Fruit fly (Drosophila melanogaster) whole organism, adult: Measurements from ENCODE around the gene NimB4.

ENCODE experiments used
- CG11617 ChIP-seq: fragments of 200-800 bp; sonication (Bioruptor generic); optimal IDR thresholded peaks from 2 replicates; lab custom pipeline; 2017; ENCODE audit warnings: mild to moderate bottlenecking, missing biosample characterization, missing genetic modification reagents, missing genetic modification characterization
- CG12768 ChIP-seq: fragments of 200-800 bp; sonication (Bioruptor generic); optimal IDR thresholded peaks from 2 replicates; lab custom pipeline; 2017; ENCODE audit warnings: missing biosample characterization, missing genetic modification characterization, mild to moderate bottlenecking, moderate library complexity, missing genetic modification reagents
- CG14711 ChIP-seq: fragments of 200-800 bp; sonication (Bioruptor generic); optimal IDR thresholded peaks from 2 replicates; lab custom pipeline; 2018; ENCODE audit warnings: missing biosample characterization, mild to moderate bottlenecking, missing genetic modification characterization, moderate library complexity
- CG1620 ChIP-seq: fragments of 200-800 bp; sonication (Bioruptor generic); optimal IDR thresholded peaks from 2 replicates; lab custom pipeline; 2016; ENCODE audit warnings: missing biosample characterization, missing genetic modification characterization
- CG33017 ChIP-seq: fragments of 200-800 bp; sonication (Bioruptor generic); optimal IDR thresholded peaks from 2 replicates; lab custom pipeline; 2018; ENCODE audit warnings: missing biosample characterization, mild to moderate bottlenecking, missing genetic modification characterization, moderate library complexity
- CG5204 ChIP-seq: fragments of 200-800 bp; sonication (Bioruptor generic); optimal IDR thresholded peaks from 2 replicates; lab custom pipeline; 2016; ENCODE audit warnings: missing biosample characterization, missing genetic modification characterization
- CG7045 ChIP-seq: fragments of 200-800 bp; sonication (Bioruptor generic); optimal IDR thresholded peaks from 2 replicates; lab custom pipeline; 2017; ENCODE audit warnings: missing biosample characterization, mild to moderate bottlenecking, missing genetic modification characterization
- CG7101 ChIP-seq: fragments of 200-800 bp; sonication (Bioruptor generic); optimal IDR thresholded peaks from 2 replicates; lab custom pipeline; 2018; ENCODE audit warnings: missing biosample characterization, mild to moderate bottlenecking, missing genetic modification characterization, moderate library complexity
- Clk ChIP-seq: fragments of 200-800 bp; sonication (Bioruptor generic); optimal IDR thresholded peaks from 2 replicates; lab custom pipeline; 2017; ENCODE audit warnings: missing biosample characterization, missing genetic modification characterization
- Crg-1 ChIP-seq: fragments of 200-800 bp; sonication (Bioruptor generic); optimal IDR thresholded peaks from 2 replicates; lab custom pipeline; 2016; ENCODE audit warnings: missing biosample characterization, missing genetic modification characterization
- Hr96 ChIP-seq: fragments of 200-800 bp; sonication (Bioruptor generic); optimal IDR thresholded peaks from 2 replicates; lab custom pipeline; 2016; ENCODE audit warnings: missing biosample characterization, missing genetic modification characterization
- Mnt ChIP-seq: fragments of 200-800 bp; sonication (Bioruptor generic); optimal IDR thresholded peaks from 2 replicates; lab custom pipeline; 2016; ENCODE audit warnings: missing biosample characterization, mild to moderate bottlenecking, missing genetic modification characterization
- bab1 ChIP-seq: fragments of 200-800 bp; sonication (Bioruptor generic); optimal IDR thresholded peaks from 3 replicates; lab custom pipeline; 2019; ENCODE audit warnings: missing biosample characterization, mild to moderate bottlenecking, missing genetic modification characterization, moderate library complexity
- cic ChIP-seq: fragments of 200-800 bp; sonication (Bioruptor generic); optimal IDR thresholded peaks from 2 replicates; lab custom pipeline; 2017; ENCODE audit warnings: missing biosample characterization, mild to moderate bottlenecking, missing genetic modification characterization, moderate library complexity
- cnc ChIP-seq, 2 experiments: fragments of >200 bp; optimal IDR thresholded peaks; 2 replicates each; lab custom pipeline; 2017
- kay ChIP-seq: fragments of 200-800 bp; sonication (Bioruptor generic); peaks from one replicate; lab custom pipeline; 2016; ENCODE audit warnings: missing biosample characterization, missing genetic modification characterization, borderline replicate concordance
- ovo ChIP-seq: fragments of 200-800 bp; sonication (Bioruptor generic); optimal IDR thresholded peaks from 2 replicates; lab custom pipeline; 2016; ENCODE audit warnings: missing biosample characterization, missing genetic modification characterization
- pad ChIP-seq: fragments of 200-800 bp; sonication (Bioruptor generic); optimal IDR thresholded peaks from 3 replicates; lab custom pipeline; 2017; ENCODE audit warnings: missing biosample characterization, missing genetic modification characterization, mild to moderate bottlenecking, moderate library complexity, missing genetic modification reagents
- tj ChIP-seq: fragments of 200-800 bp; sonication (Bioruptor generic); optimal IDR thresholded peaks from 3 replicates; lab custom pipeline; 2017; ENCODE audit warnings: missing biosample characterization, mild to moderate bottlenecking, missing genetic modification characterization, moderate library complexity
- toe ChIP-seq: fragments of 200-800 bp; sonication (Bioruptor generic); optimal IDR thresholded peaks from 2 replicates; lab custom pipeline; 2016; ENCODE audit warnings: missing biosample characterization, missing genetic modification characterization

NimB4 gene

dm6 chr2L:13969876-13970275, at the start of gene NimB4, which contains the start of gene NimB5:
TSS of gene NimB4 (minus strand) at chr2L:13969976.
TSS of gene NimB5 (plus strand) at chr2L:13970177.
- TF ChIP-seq CG11617 (no peak), CG1620 (GFP tag; lab: Kevin White, UChicago) (no peak), pad (GFP tag; lab: Kevin White, UChicago) (no peak), cic (GFP tag; lab: Kevin White, UChicago) (no peak), Hr96 (GFP tag; lab: Kevin White, UChicago) (no peak), cnc (optimal IDR thresholded peaks at IDR 0.05; lab: Kevin White, UChicago) (no peak), CG5204 (no peak)

dm6 chr2L:14015109-14015508, 45.3 kb upstream of the NimB4 start:
- TF ChIP-seq CG5204 (no peak), Clk (GFP tag; lab: Kevin White, UChicago) (no peak), CG7045 (no peak), pad (GFP tag; lab: Kevin White, UChicago) (no peak), CG11617 (no peak), kay (GFP tag; lab: Kevin White, UChicago) (no peak), Hr96 (GFP tag; lab: Kevin White, UChicago) (no peak), CG7101 (tag; lab: Kevin White, UChicago) (no peak), Mnt (no peak), cic (GFP tag; lab: Kevin White, UChicago) (no peak), CG14711 (no peak), toe (no peak), Crg-1 (GFP tag; lab: Kevin White, UChicago) (no peak), CG12768 (GFP tag; lab: Kevin White, UChicago) (no peak), tj (GFP tag; lab: Kevin White, UChicago) (no peak)

dm6 chr2L:14013478-14013877, 43.7 kb upstream of the NimB4 start:
- TF ChIP-seq kay (GFP tag; lab: Kevin White, UChicago) (no peak), CG7045 (no peak), toe (no peak), Mnt (peak; percentile 44), cic (GFP tag; lab: Kevin White, UChicago) (peak; percentile 78), pad (GFP tag; lab: Kevin White, UChicago) (peak; percentile 15)

dm6 chr2L:14012304-14013054, 42.7 kb upstream of the NimB4 start, which contains the start of gene bgm:
TSS of gene bgm (plus strand) at chr2L:14013004.
- TF ChIP-seq CG14711 (no peak), Crg-1 (GFP tag; lab: Kevin White, UChicago) (no peak), CG7045 (no peak), cnc (optimal IDR thresholded peaks at IDR 0.05; lab: Kevin White, UChicago) (no peak), CG11617 (no peak), cic (GFP tag; lab: Kevin White, UChicago) (no peak), tj (GFP tag; lab: Kevin White, UChicago) (no peak), Mnt (no peak), kay (GFP tag; lab: Kevin White, UChicago) (no peak), CG5204 (no peak), CG33017 (no peak), CG7101 (tag; lab: Kevin White, UChicago) (no peak), ovo (GFP tag; lab: Kevin White, UChicago) (no peak), CG1620 (GFP tag; lab: Kevin White, UChicago) (no peak), Hr96 (GFP tag; lab: Kevin White, UChicago) (no peak)

- no peak for TF ChIP-seq CG5204
- TF ChIP-seq Mnt: peak; percentile 7
- peak; percentile 50 for TF ChIP-seq CG7045
- TF ChIP-seq pad (GFP tag; lab: Kevin White, UChicago): peak; percentile 20
- peak; percentile 20 for TF ChIP-seq bab1 (GFP tag; lab: Kevin White, UChicago)
- peak; percentile 11 for TF ChIP-seq CG12768 (GFP tag; lab: Kevin White, UChicago)
- TF ChIP-seq CG7101 (tag; lab: Kevin White, UChicago): peak; percentile 59
- no peak for TF ChIP-seq CG1620 (GFP tag; lab: Kevin White, UChicago)
- TF ChIP-seq cic (GFP tag; lab: Kevin White, UChicago): peak; percentile 56
- peak in 1 of 2 experiments; percentile 49 for TF ChIP-seq cnc (optimal IDR thresholded peaks at IDR 0.05; lab: Kevin White, UChicago)
- TF ChIP-seq Crg-1 (GFP tag; lab: Kevin White, UChicago): no peak
- peak; percentile 75 for TF ChIP-seq CG33017
- no peak for TF ChIP-seq Clk (GFP tag; lab: Kevin White, UChicago)
- peak; percentile 72 for TF ChIP-seq kay (GFP tag; lab: Kevin White, UChicago)
- peak; percentile 36 for TF ChIP-seq CG14711
- peak; percentile 16 for TF ChIP-seq tj (GFP tag; lab: Kevin White, UChicago)
Measured at dm6 chr2L:14011591-14012303, 42.0 kb upstream of the NimB4 start.

dm6 chr2L:14010410-14010809, 40.6 kb upstream of the NimB4 start:
- TF ChIP-seq CG12768 (GFP tag; lab: Kevin White, UChicago) (peak; percentile 29), kay (GFP tag; lab: Kevin White, UChicago) (peak; percentile 84), Hr96 (GFP tag; lab: Kevin White, UChicago) (no peak), cnc (optimal IDR thresholded peaks at IDR 0.05; lab: Kevin White, UChicago) (no peak)
